Fruit fly (Drosophila melanogaster): Measurements from ENCODE around the gene nocte.

The nocte gene

DNA sequence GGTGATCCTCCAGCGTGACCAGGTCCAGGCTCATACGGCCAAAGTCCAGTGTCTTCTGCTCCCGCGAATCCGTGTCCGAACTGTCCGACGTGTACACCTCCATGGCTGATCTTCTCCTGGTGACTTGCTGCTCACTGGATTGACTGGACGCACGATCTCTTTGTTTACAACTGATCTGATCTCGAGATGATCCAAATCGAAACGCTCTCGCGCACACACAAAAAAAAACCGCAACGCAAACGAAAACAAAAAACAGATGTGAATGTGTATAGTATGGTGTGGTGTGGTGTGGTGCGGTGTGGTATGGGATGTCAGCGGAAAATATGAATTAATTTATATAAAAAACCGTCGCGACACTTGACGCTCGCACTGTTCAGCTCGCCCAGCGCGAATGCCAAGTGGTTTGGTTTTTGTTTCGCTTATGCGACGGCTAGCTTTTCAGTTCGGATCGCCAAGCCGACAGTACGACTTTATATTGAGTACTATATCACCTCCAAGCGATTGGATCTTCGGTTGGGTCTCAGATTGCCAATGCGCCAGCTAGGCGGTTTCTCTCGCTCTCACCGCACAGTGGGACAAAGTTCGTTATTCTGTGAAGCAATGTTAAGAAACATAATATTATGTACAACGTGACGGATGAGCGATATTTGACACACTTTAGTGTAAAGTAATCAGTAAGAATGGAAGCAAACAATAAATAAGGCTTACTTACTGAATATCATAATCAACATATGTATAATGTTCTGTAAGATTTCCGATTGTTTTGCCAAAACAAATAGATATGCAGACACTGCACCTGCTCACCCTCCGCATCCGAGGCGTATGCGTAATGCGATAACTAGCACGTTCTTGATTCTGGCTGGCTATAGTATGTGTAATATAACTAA lies 11.9 kb upstream of the nocte start (continued):
- peak; percentile 18 for TF ChIP-seq CG7928 (GFP tag; optimal IDR thresholded peaks at IDR 0.05)
- TF ChIP-seq CG14965 (GFP tag; optimal IDR thresholded peaks at IDR 0.05; ENCODE audit: borderline replicate concordance) = no peak
- peak; percentile 63; the same call in 1 of the 2 replicates for TF ChIP-seq CG9215 (GFP tag; IDR thresholded peaks at IDR 0.05)
- peak; percentile 82 for TF ChIP-seq Hmr (GFP tag; optimal IDR thresholded peaks at IDR 0.05)
- no peak for TF ChIP-seq CG4707 (GFP tag; optimal IDR thresholded peaks at IDR 0.05)
- peak; percentile 46 for TF ChIP-seq CG17568 (GFP tag; optimal IDR thresholded peaks at IDR 0.05)
- TF ChIP-seq CG6854 (GFP tag; optimal IDR thresholded peaks at IDR 0.05) = peak; percentile 33
- peak; percentile 45 for TF ChIP-seq ATbp (GFP tag; optimal IDR thresholded peaks at IDR 0.05)
- no peak for TF ChIP-seq luna (GFP tag; optimal IDR thresholded peaks at IDR 0.05)
- TF ChIP-seq eyg (GFP tag; optimal IDR thresholded peaks at IDR 0.05) = peak; percentile 32
- peak; percentile 74 for TF ChIP-seq grau (tag; optimal IDR thresholded peaks at IDR 0.05)
- TF ChIP-seq tap (tag; optimal IDR thresholded peaks at IDR 0.05) = peak; percentile 46
- peak; percentile 56; the same call in 1 of the 2 replicates for TF ChIP-seq CG4730 (GFP tag; IDR thresholded peaks at IDR 0.05)
- peak; percentile 42 for TF ChIP-seq CG18262 (tag; optimal IDR thresholded peaks at IDR 0.05)
- peak; percentile 77 for TF ChIP-seq lilli (GFP tag; optimal IDR thresholded peaks at IDR 0.05)
- peak; percentile 37 for TF ChIP-seq vfl (GFP tag; optimal IDR thresholded peaks at IDR 0.05)
- TF ChIP-seq sd (tag; optimal IDR thresholded peaks at IDR 0.05) = peak; percentile 21
- TF ChIP-seq CG32772 (GFP tag; IDR thresholded peaks at IDR 0.05) = peak; percentile 44; the same call in 1 of the 2 replicates
- TF ChIP-seq NFAT (GFP tag; IDR thresholded peaks at IDR 0.05) = no peak
- TF ChIP-seq Jarid2 (GFP tag; optimal IDR thresholded peaks at IDR 0.05) = no peak
- peak; percentile 65 for TF ChIP-seq CG13424 (tag; optimal IDR thresholded peaks at IDR 0.05)
- TF ChIP-seq CG15269 (tag; optimal IDR thresholded peaks at IDR 0.05) = peak; percentile 79
- peak; percentile 82 for TF ChIP-seq CG2678 (tag; optimal IDR thresholded peaks at IDR 0.05)
- peak; percentile 7 for TF ChIP-seq Bdp1 (GFP tag; optimal IDR thresholded peaks at IDR 0.05)
- peak; percentile 85 for TF ChIP-seq CG18599 (GFP tag; optimal IDR thresholded peaks at IDR 0.05)
- peak; percentile 32 for TF ChIP-seq CG16815 (GFP tag; optimal IDR thresholded peaks at IDR 0.05)
- peak; percentile 52 for TF ChIP-seq nmo (GFP tag; optimal IDR thresholded peaks at IDR 0.05)
- peak; percentile 24 for TF ChIP-seq CG1647 (GFP tag; optimal IDR thresholded peaks at IDR 0.05)
- peak; percentile 52 for TF ChIP-seq CG12391 (tag; optimal IDR thresholded peaks at IDR 0.05)
- TF ChIP-seq HmgZ (tag; optimal IDR thresholded peaks at IDR 0.05) = peak; percentile 57
- peak; percentile 29 for TF ChIP-seq CG10147 (GFP tag; optimal IDR thresholded peaks at IDR 0.05)
- TF ChIP-seq PHDP (tag; optimal IDR thresholded peaks at IDR 0.05) = peak; percentile 72
- peak; percentile 58 for TF ChIP-seq Ptx1 (GFP tag; IDR thresholded peaks at IDR 0.05)
- peak; percentile 2 for TF ChIP-seq Max (GFP tag; optimal IDR thresholded peaks at IDR 0.05)
- TF ChIP-seq CG7372 (GFP tag; IDR thresholded peaks at IDR 0.05) = peak; percentile 76
- no peak for TF ChIP-seq MESR4 (GFP tag; optimal IDR thresholded peaks at IDR 0.05)
- peak; percentile 42 for TF ChIP-seq Bgb (GFP tag; IDR thresholded peaks at IDR 0.05; ENCODE audit: partially characterized antibody)
- TF ChIP-seq lbe (GFP tag; optimal IDR thresholded peaks at IDR 0.05) = peak; percentile 33
- peak; percentile 54 for TF ChIP-seq Dek (tag; optimal IDR thresholded peaks at IDR 0.05)
- TF ChIP-seq kay (GFP tag; optimal IDR thresholded peaks at IDR 0.05) = peak; percentile 55
- no peak for TF ChIP-seq Neu2 (GFP tag; optimal IDR thresholded peaks at IDR 0.05; ENCODE audit: borderline replicate concordance)
- TF ChIP-seq Ada2b (GFP tag; IDR thresholded peaks at IDR 0.05) = peak; percentile 50
- no peak for TF ChIP-seq maf-S (GFP tag; optimal IDR thresholded peaks at IDR 0.05)
- no peak for TF ChIP-seq prd (optimal IDR thresholded peaks at IDR 0.05)
- peak; percentile 62; the same call in 2 of the 3 replicates for TF ChIP-seq prd (GFP tag; IDR thresholded peaks at IDR 0.05)
- no peak for TF ChIP-seq CG10565 (GFP tag; optimal IDR thresholded peaks at IDR 0.05)
- peak; percentile 76 for TF ChIP-seq Deaf1 (tag; optimal IDR thresholded peaks at IDR 0.05)
- peak; percentile 48 for TF ChIP-seq CG9727 (GFP tag; optimal IDR thresholded peaks at IDR 0.05)
